Worm (Caenorhabditis elegans) whole organism, early embryonic: Measurements from ENCODE around the gene clec-206.

Source experiments
- B0310.2 ChIP-seq: sonication (generic microtip); optimal IDR thresholded peaks from 2 replicates; lab custom pipeline; 2016; ENCODE audit warnings: mild to moderate bottlenecking, missing genetic modification characterization, missing compliant biosample characterization
- F13C5.2 ChIP-seq: sonication (generic microtip); optimal IDR thresholded peaks from 2 replicates; lab custom pipeline; 2017; ENCODE audit warnings: mild to moderate bottlenecking, missing genetic modification characterization, inconsistent platforms, missing compliant biosample characterization
- aly-1 ChIP-seq: sonication (generic microtip); optimal IDR thresholded peaks from 2 replicates; lab custom pipeline; 2016; ENCODE audit warnings: missing genetic modification characterization, missing compliant biosample characterization
- ama-1 ChIP-seq: fragments of 150-350 bp; optimal IDR thresholded peaks from 2 replicates; lab custom pipeline; 2014
- ceh-13 ChIP-seq: fragments of 200-800 bp; sonication (Bioruptor generic); optimal IDR thresholded peaks from 2 replicates; lab custom pipeline; 2018; ENCODE audit warnings: mild to moderate bottlenecking, missing genetic modification characterization, missing compliant biosample characterization
- ceh-36 ChIP-seq: sonication (generic microtip); optimal IDR thresholded peaks from 2 replicates; lab custom pipeline; 2016; ENCODE audit warnings: missing genetic modification characterization, inconsistent platforms, missing compliant biosample characterization
- ets-7 ChIP-seq: sonication (generic microtip); optimal IDR thresholded peaks from 2 replicates; lab custom pipeline; 2016; ENCODE audit warnings: missing genotype, missing genetic modification characterization, missing compliant biosample characterization
- flt-1 ChIP-seq: fragments of 200-800 bp; sonication (Bioruptor generic); IDR thresholded peaks from 2 replicates; pipeline ENCODE4 v1.3.6; 2022; ENCODE audit warnings: missing genetic modification characterization, missing compliant biosample characterization
- hmbx-1 ChIP-seq: sonication (generic microtip); optimal IDR thresholded peaks from 2 replicates; lab custom pipeline; 2016; ENCODE audit warnings: mild to moderate bottlenecking, missing genetic modification characterization, missing compliant biosample characterization
- hmg-4 ChIP-seq: fragments of 200-800 bp; sonication (Bioruptor generic); optimal IDR thresholded peaks from 2 replicates; lab custom pipeline; 2018; ENCODE audit warnings: mild to moderate bottlenecking, missing genetic modification characterization, missing compliant biosample characterization
- hnd-1 ChIP-seq: sonication (generic microtip); optimal IDR thresholded peaks from 2 replicates; lab custom pipeline; 2016; ENCODE audit warnings: missing genetic modification characterization, missing compliant biosample characterization
- pes-1 ChIP-seq: fragments of 200-800 bp; sonication (Bioruptor generic); IDR thresholded peaks from 2 replicates; pipeline ENCODE4 v1.3.6; 2022; ENCODE audit warnings: missing genetic modification reagents, missing genetic modification characterization, missing compliant biosample characterization
- scrt-1 ChIP-seq: fragments of 200-800 bp; sonication (Bioruptor generic); IDR thresholded peaks from 2 replicates; pipeline ENCODE4 v1.3.6; 2022; ENCODE audit warnings: missing genetic modification characterization, missing compliant biosample characterization
- sea-1 ChIP-seq: fragments of 200-800 bp; sonication (Bioruptor generic); conservative IDR thresholded peaks from 2 replicates; pipeline ENCODE4 v1.3.6; 2022; ENCODE audit warnings: missing genetic modification characterization, missing compliant biosample characterization
- tbx-11 ChIP-seq: fragments of 200-800 bp; sonication (Bioruptor generic); IDR thresholded peaks from 2 replicates; pipeline ENCODE4 v1.3.6; 2022; ENCODE audit warnings: missing genetic modification characterization, missing compliant biosample characterization
- tbx-37 ChIP-seq: fragments of 200-800 bp; sonication (Bioruptor generic); conservative IDR thresholded peaks from 2 replicates; pipeline ENCODE4 v1.3.6; 2022; ENCODE audit warnings: missing genetic modification reagents, missing genetic modification characterization, missing compliant biosample characterization
- tra-4 ChIP-seq: sonication (generic microtip); optimal IDR thresholded peaks from 2 replicates; lab custom pipeline; 2017; ENCODE audit warnings: missing genetic modification characterization, missing compliant biosample characterization

The clec-206 gene

ce11 chrV:2030661-2031060 lies 26.5 kb upstream of the clec-206 start:
- TF ChIP-seq ceh-13 (GFP tag; lab: Kevin White, UChicago) (no peak), tra-4 (tag; lab: Kevin White, UChicago) (no peak), hmg-4 (GFP tag; lab: Kevin White, UChicago) (no peak), sea-1 (GFP tag; lab: Robert Waterston, UW) (no peak), hnd-1 (tag; lab: Kevin White, UChicago) (no peak), F13C5.2 (tag; lab: Kevin White, UChicago) (no peak), ama-1 (lab: Kevin White, UChicago) (no peak), ets-7 (no peak), B0310.2 (no peak), pes-1 (GFP tag; lab: Robert Waterston, UW) (no peak), hmbx-1 (tag; lab: Kevin White, UChicago) (no peak), aly-1 (no peak), flt-1 (GFP tag; lab: Robert Waterston, UW) (no peak), ceh-36 (tag; lab: Kevin White, UChicago) (no peak), scrt-1 (GFP tag; lab: Robert Waterston, UW) (no peak)

ce11 chrV:2029877-2030276 lies 25.7 kb upstream of the clec-206 start, which contains the start of gene F59A7.12:
F59A7.12 (plus strand) TSS chrV:2030177.
- no peak for TF ChIP-seq hmbx-1 (tag; lab: Kevin White, UChicago)
- no peak for TF ChIP-seq scrt-1 (GFP tag; lab: Robert Waterston, UW)
- no peak for TF ChIP-seq pes-1 (GFP tag; lab: Robert Waterston, UW)
- no peak for TF ChIP-seq sea-1 (GFP tag; lab: Robert Waterston, UW)
- TF ChIP-seq B0310.2, result no peak
- no peak for TF ChIP-seq ama-1 (lab: Kevin White, UChicago)
- no peak for TF ChIP-seq hmg-4 (GFP tag; lab: Kevin White, UChicago)
- TF ChIP-seq tra-4 (tag; lab: Kevin White, UChicago), result no peak
- TF ChIP-seq ets-7, result no peak
- TF ChIP-seq ceh-13 (GFP tag; lab: Kevin White, UChicago), result no peak
- no peak for TF ChIP-seq hnd-1 (tag; lab: Kevin White, UChicago)
- TF ChIP-seq ceh-36 (tag; lab: Kevin White, UChicago), result no peak
- no peak for TF ChIP-seq aly-1
- no peak for TF ChIP-seq flt-1 (GFP tag; lab: Robert Waterston, UW)
- no peak for TF ChIP-seq tbx-37
- TF ChIP-seq tbx-11, result no peak
- TF ChIP-seq F13C5.2 (tag; lab: Kevin White, UChicago), result no peak

ce11 chrV:2027787-2028186 lies 23.7 kb upstream of the clec-206 start, which contains the start of gene srab-13:
srab-13 (minus strand) TSS chrV:2027887.
- TF ChIP-seq aly-1 (no peak), flt-1 (GFP tag; lab: Robert Waterston, UW) (no peak), hmg-4 (GFP tag; lab: Kevin White, UChicago) (no peak), ama-1 (lab: Kevin White, UChicago) (no peak), ceh-36 (tag; lab: Kevin White, UChicago) (no peak), F13C5.2 (tag; lab: Kevin White, UChicago) (no peak), hmbx-1 (tag; lab: Kevin White, UChicago) (no peak), B0310.2 (no peak), tbx-37 (no peak), pes-1 (GFP tag; lab: Robert Waterston, UW) (no peak), scrt-1 (GFP tag; lab: Robert Waterston, UW) (no peak), ceh-13 (GFP tag; lab: Kevin White, UChicago) (no peak), sea-1 (GFP tag; lab: Robert Waterston, UW) (no peak), hnd-1 (tag; lab: Kevin White, UChicago) (no peak)

ce11 chrV:2022374-2022773 lies 18.2 kb upstream of the clec-206 start, which contains the start of gene F59A7.5:
F59A7.5 (plus strand) TSS chrV:2022674.
- TF ChIP-seq tbx-37 (no peak), flt-1 (GFP tag; lab: Robert Waterston, UW) (no peak), hnd-1 (tag; lab: Kevin White, UChicago) (no peak), scrt-1 (GFP tag; lab: Robert Waterston, UW) (no peak), aly-1 (no peak), F13C5.2 (tag; lab: Kevin White, UChicago) (no peak), B0310.2 (no peak), sea-1 (GFP tag; lab: Robert Waterston, UW) (no peak), tbx-11 (no peak)

- TF ChIP-seq ceh-36 (tag; lab: Kevin White, UChicago), result no peak
- no peak for TF ChIP-seq ets-7
- TF ChIP-seq hnd-1 (tag; lab: Kevin White, UChicago), result no peak
- no peak for TF ChIP-seq F13C5.2 (tag; lab: Kevin White, UChicago)
- TF ChIP-seq B0310.2, result no peak
- TF ChIP-seq flt-1 (GFP tag; lab: Robert Waterston, UW), result no peak
Observed at ce11 chrV:2021283-2021682, 17.2 kb upstream of the clec-206 start.

- TF ChIP-seq hmg-4 (GFP tag; lab: Kevin White, UChicago) (no peak), hmbx-1 (tag; lab: Kevin White, UChicago) (no peak), aly-1 (no peak), F13C5.2 (tag; lab: Kevin White, UChicago) (no peak), ceh-13 (GFP tag; lab: Kevin White, UChicago) (no peak), ceh-36 (tag; lab: Kevin White, UChicago) (no peak), sea-1 (GFP tag; lab: Robert Waterston, UW) (no peak), hnd-1 (tag; lab: Kevin White, UChicago) (no peak), tbx-11 (no peak), B0310.2 (no peak), tra-4 (tag; lab: Kevin White, UChicago) (no peak), pes-1 (GFP tag; lab: Robert Waterston, UW) (no peak), scrt-1 (GFP tag; lab: Robert Waterston, UW) (no peak)
Observed at ce11 chrV:2018689-2019088, 14.6 kb upstream of the clec-206 start, which contains the start of gene F59A7.14. F59A7.14 (plus strand) TSS chrV:2018989.

ce11 chrV:2016428-2016827 lies 12.3 kb upstream of the clec-206 start, which contains the start of gene F59A7.2:
F59A7.2 (minus strand) TSS chrV:2016528.
- TF ChIP-seq F13C5.2 (tag; lab: Kevin White, UChicago) (no peak), hnd-1 (tag; lab: Kevin White, UChicago) (no peak)
